Worm (Caenorhabditis elegans) whole organism, late embryonic: Measurements from ENCODE around the gene srab-7.

ENCODE experiments used
- C08G9.2 ChIP-seq: sonication (generic microtip); optimal IDR thresholded peaks from 2 replicates; lab custom pipeline; 2016; ENCODE audit warnings: mild to moderate bottlenecking, missing genetic modification characterization, moderate library complexity, missing compliant biosample characterization
- F13H6.1 ChIP-seq: sonication (generic microtip); optimal IDR thresholded peaks from 2 replicates; lab custom pipeline; 2016; ENCODE audit warnings: missing genetic modification characterization, missing compliant biosample characterization
- K09A11.1 ChIP-seq: sonication (generic microtip); optimal IDR thresholded peaks from 2 replicates; lab custom pipeline; 2017; ENCODE audit warnings: antibody characterized with exemption, mild to moderate bottlenecking, missing genetic modification characterization, missing compliant biosample characterization; ENCODE audit not compliant: insufficient read depth
- T23F11.4 ChIP-seq: fragments of 200-800 bp; sonication (Bioruptor generic); optimal IDR thresholded peaks from 2 replicates; lab custom pipeline; 2018; ENCODE audit warnings: mild to moderate bottlenecking, missing genetic modification characterization, missing compliant biosample characterization
- Y22D7AL.16 ChIP-seq: sonication (generic microtip); optimal IDR thresholded peaks from 2 replicates; lab custom pipeline; 2016; ENCODE audit warnings: missing genetic modification characterization, missing compliant biosample characterization
- ceh-14 ChIP-seq: sonication (generic microtip); optimal IDR thresholded peaks from 2 replicates; lab custom pipeline; 2016; ENCODE audit warnings: missing genotype, missing genetic modification characterization, missing compliant biosample characterization
- ceh-18 ChIP-seq: sonication (generic microtip); optimal IDR thresholded peaks from 2 replicates; lab custom pipeline; 2016; ENCODE audit warnings: missing genetic modification characterization, missing compliant biosample characterization
- ceh-19 ChIP-seq: fragments of 200-800 bp; sonication (Bioruptor generic); optimal IDR thresholded peaks from 2 replicates; lab custom pipeline; 2018; ENCODE audit warnings: mild to moderate bottlenecking, missing genetic modification characterization, missing compliant biosample characterization
- ceh-2 ChIP-seq: sonication (generic microtip); optimal IDR thresholded peaks from 2 replicates; lab custom pipeline; 2016; ENCODE audit warnings: missing genotype, missing genetic modification characterization, missing compliant biosample characterization
- ceh-22 ChIP-seq: sonication (generic microtip); optimal IDR thresholded peaks from 2 replicates; lab custom pipeline; 2017; ENCODE audit warnings: missing biosample characterization, missing genetic modification characterization
- ceh-30 ChIP-seq: fragments of 150-350 bp; optimal IDR thresholded peaks from 2 replicates; lab custom pipeline; 2014; ENCODE audit warnings: missing biosample characterization, missing genetic modification characterization
- ceh-31 ChIP-seq: sonication (generic microtip); optimal IDR thresholded peaks from 2 replicates; lab custom pipeline; 2016; ENCODE audit warnings: missing genetic modification characterization, missing compliant biosample characterization
- ceh-48 ChIP-seq: sonication (generic microtip); optimal IDR thresholded peaks from 2 replicates; lab custom pipeline; 2016; ENCODE audit warnings: missing genetic modification characterization, inconsistent platforms, missing compliant biosample characterization
- ceh-6 ChIP-seq: fragments of 200-800 bp; sonication (Bioruptor generic); optimal IDR thresholded peaks from 2 replicates; lab custom pipeline; 2018; ENCODE audit warnings: mild to moderate bottlenecking, missing genetic modification characterization, missing compliant biosample characterization
- ceh-9 ChIP-seq: sonication (generic microtip); optimal IDR thresholded peaks from 2 replicates; lab custom pipeline; 2016; ENCODE audit warnings: mild to moderate bottlenecking, missing genetic modification characterization, inconsistent platforms, missing compliant biosample characterization
- che-1 ChIP-seq: sonication (generic microtip); optimal IDR thresholded peaks from 2 replicates; lab custom pipeline; 2016; ENCODE audit warnings: mild to moderate bottlenecking, missing genetic modification characterization, missing compliant biosample characterization
- dve-1 ChIP-seq: sonication (generic microtip); optimal IDR thresholded peaks from 2 replicates; lab custom pipeline; 2017; ENCODE audit warnings: antibody characterized with exemption, mild to moderate bottlenecking, missing genetic modification characterization, missing compliant biosample characterization
- eyg-1 ChIP-seq: sonication (generic microtip); optimal IDR thresholded peaks from 2 replicates; lab custom pipeline; 2016; ENCODE audit warnings: missing genotype, missing genetic modification characterization, missing compliant biosample characterization
- fkh-10 ChIP-seq: fragments of 150-350 bp; optimal IDR thresholded peaks from 2 replicates; lab custom pipeline; 2014; ENCODE audit warnings: missing biosample characterization, missing genetic modification reagents, missing genetic modification characterization
- fkh-6 ChIP-seq: sonication (generic microtip); optimal IDR thresholded peaks from 2 replicates; lab custom pipeline; 2016; ENCODE audit warnings: missing genetic modification characterization, missing compliant biosample characterization
- gmeb-2 ChIP-seq: sonication (generic microtip); optimal IDR thresholded peaks from 2 replicates; lab custom pipeline; 2016; ENCODE audit warnings: missing genetic modification characterization, inconsistent platforms, missing compliant biosample characterization
- hlh-15 ChIP-seq: sonication (generic microtip); optimal IDR thresholded peaks from 2 replicates; lab custom pipeline; 2016; ENCODE audit warnings: missing genetic modification characterization, missing compliant biosample characterization
- lin-11 ChIP-seq: fragments of 200-800 bp; sonication (Bioruptor generic); optimal IDR thresholded peaks from 2 replicates; lab custom pipeline; 2018; ENCODE audit warnings: mild to moderate bottlenecking, missing genetic modification characterization, missing compliant biosample characterization
- madf-2 ChIP-seq: sonication (generic microtip); optimal IDR thresholded peaks from 2 replicates; lab custom pipeline; 2017; ENCODE audit warnings: missing genetic modification characterization, missing compliant biosample characterization
- pag-3 ChIP-seq: sonication (generic microtip); optimal IDR thresholded peaks from 2 replicates; lab custom pipeline; 2016; ENCODE audit warnings: missing compliant biosample characterization, missing genetic modification characterization, borderline replicate concordance
- pha-4 ChIP-seq: fragments of 150-350 bp; optimal IDR thresholded peaks from 2 replicates; lab custom pipeline; 2018; ENCODE audit warnings: missing biosample characterization, missing genetic modification reagents, missing genetic modification characterization
- ref-2 ChIP-seq: sonication (generic microtip); optimal IDR thresholded peaks from 2 replicates; lab custom pipeline; 2016; ENCODE audit warnings: missing genetic modification characterization, missing compliant biosample characterization
- rnt-1 ChIP-seq: sonication (generic microtip); optimal IDR thresholded peaks from 2 replicates; lab custom pipeline; 2016; ENCODE audit warnings: missing genetic modification characterization, missing compliant biosample characterization
- sdc-2 ChIP-seq: sonication (generic microtip); optimal IDR thresholded peaks from 2 replicates; lab custom pipeline; 2016; ENCODE audit warnings: missing genotype, missing genetic modification characterization, missing compliant biosample characterization
- sox-4 ChIP-seq: sonication (generic microtip); optimal IDR thresholded peaks from 2 replicates; lab custom pipeline; 2017; ENCODE audit warnings: mild to moderate bottlenecking, missing genetic modification characterization, inconsistent platforms, missing compliant biosample characterization
- syd-9 ChIP-seq: sonication (generic microtip); optimal IDR thresholded peaks from 2 replicates; lab custom pipeline; 2016; ENCODE audit warnings: mild to moderate bottlenecking, missing genetic modification characterization, moderate library complexity, missing compliant biosample characterization
- tbx-2 ChIP-seq: sonication (generic microtip); optimal IDR thresholded peaks from 2 replicates; lab custom pipeline; 2016; ENCODE audit warnings: missing genetic modification characterization, missing compliant biosample characterization
- ttx-3 ChIP-seq: sonication (generic microtip); optimal IDR thresholded peaks from 2 replicates; lab custom pipeline; 2016; ENCODE audit warnings: missing genetic modification reagents, missing genetic modification characterization, missing compliant biosample characterization
- unc-3 ChIP-seq, 2 experiments: fragments of 200-800 bp in 1 of 2; sonication (Bioruptor generic) in 1 of 2; sonication (generic microtip) in 1 of 2; conservative IDR thresholded peaks in 1 of 2; optimal IDR thresholded peaks in 1 of 2; 2 replicates each; pipeline versions ENCODE4 v1.3.6 to Lab custom; 2016 to 2022; ENCODE audit warnings: missing compliant biosample characterization in 2 of 2, missing genetic modification characterization in 2 of 2, missing genetic modification reagents in 1 of 2
- unc-42 ChIP-seq: sonication (generic microtip); optimal IDR thresholded peaks from 2 replicates; lab custom pipeline; 2016; ENCODE audit warnings: missing genotype, missing genetic modification characterization, missing compliant biosample characterization
- unc-55 ChIP-seq: sonication (generic microtip); optimal IDR thresholded peaks from 2 replicates; lab custom pipeline; 2017; ENCODE audit warnings: missing biosample characterization, missing genetic modification reagents, missing genetic modification characterization
- unc-86 ChIP-seq: sonication (generic microtip); optimal IDR thresholded peaks from 2 replicates; lab custom pipeline; 2016; ENCODE audit warnings: missing genetic modification characterization, missing compliant biosample characterization
- zip-5 ChIP-seq: sonication (generic microtip); optimal IDR thresholded peaks from 2 replicates; lab custom pipeline; 2016; ENCODE audit warnings: missing genetic modification characterization, missing compliant biosample characterization

srab-7 gene

DNA sequence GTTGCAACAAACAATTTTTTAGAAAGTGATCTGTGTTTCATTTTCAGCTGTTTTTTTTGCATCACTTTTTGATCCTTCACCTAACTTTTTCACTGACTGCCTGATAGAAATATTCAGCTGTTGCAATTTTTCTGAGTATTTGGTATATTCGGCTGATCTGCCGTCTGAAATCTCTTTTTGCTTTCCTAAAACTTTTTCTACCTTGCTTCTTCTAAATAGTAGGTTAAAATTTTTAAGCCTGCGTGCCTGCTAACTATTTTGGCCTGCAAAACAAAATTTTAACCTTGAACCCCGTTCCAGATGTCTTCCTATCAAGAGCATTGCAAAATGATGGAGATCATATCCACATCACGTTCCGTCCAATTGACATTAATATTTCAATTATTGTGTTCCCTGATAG is 21.2 kb upstream of the srab-7 start, which contains the start of gene srab-8:
Gene srab-8 (plus strand): TSS at position 301 of the 400 bp plus-strand sequence.
- TF ChIP-seq unc-55 (GFP tag; lab: Kevin White, UChicago) (no peak), eyg-1 (tag; lab: Kevin White, UChicago) (no peak), ceh-22 (tag; lab: Kevin White, UChicago) (no peak)

DNA sequence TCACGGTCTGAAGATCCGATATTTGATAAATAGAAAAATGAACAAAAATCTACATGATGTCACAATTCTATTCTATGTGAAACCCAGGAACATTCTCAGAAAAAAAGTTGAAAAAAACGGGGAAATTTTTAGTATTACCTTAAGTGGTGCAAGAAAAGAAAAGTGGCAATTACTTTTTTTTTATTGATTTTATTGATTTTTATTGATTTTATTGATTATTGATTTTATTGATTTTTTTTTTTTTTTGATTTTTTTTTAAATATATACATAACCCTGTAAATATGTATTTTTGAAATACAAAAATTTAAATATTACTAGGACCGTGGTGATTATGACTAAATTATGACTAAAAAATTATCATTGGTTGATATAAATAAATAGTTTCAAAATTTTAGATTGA is 16.7 kb upstream of the srab-7 start:
- TF ChIP-seq pha-4 (tag; lab: Kevin White, UChicago) = no peak
- TF ChIP-seq dve-1 (tag; lab: Kevin White, UChicago) = no peak
- TF ChIP-seq madf-2 (tag; lab: Kevin White, UChicago) = no peak
- TF ChIP-seq pag-3 (tag; lab: Kevin White, UChicago) = no peak
- TF ChIP-seq ceh-22 (tag; lab: Kevin White, UChicago) = no peak
- no peak for TF ChIP-seq sox-4 (tag; lab: Kevin White, UChicago)
- TF ChIP-seq che-1 = no peak
- no peak for TF ChIP-seq syd-9 (tag; lab: Kevin White, UChicago)
- TF ChIP-seq lin-11 (tag; lab: Kevin White, UChicago) = no peak
- TF ChIP-seq rnt-1 (tag; lab: Kevin White, UChicago) = no peak
- no peak for TF ChIP-seq unc-3 (GFP tag; conservative IDR thresholded peaks at IDR 0.05; lab: Robert Waterston, UW)
- no peak for TF ChIP-seq unc-3 (tag; optimal IDR thresholded peaks at IDR 0.05; lab: Kevin White, UChicago)
- no peak for TF ChIP-seq ceh-9 (tag; lab: Kevin White, UChicago)
- no peak for TF ChIP-seq fkh-10 (GFP tag; lab: Kevin White, UChicago)
- no peak for TF ChIP-seq gmeb-2 (tag; lab: Kevin White, UChicago)
- TF ChIP-seq zip-5 (tag; lab: Kevin White, UChicago) = no peak
- no peak for TF ChIP-seq ref-2 (tag; lab: Kevin White, UChicago)
- no peak for TF ChIP-seq ceh-31 (tag; lab: Kevin White, UChicago)
- TF ChIP-seq ceh-18 (tag; lab: Kevin White, UChicago) = no peak
- no peak for TF ChIP-seq F13H6.1
- TF ChIP-seq Y22D7AL.16 (tag; lab: Kevin White, UChicago) = no peak

DNA sequence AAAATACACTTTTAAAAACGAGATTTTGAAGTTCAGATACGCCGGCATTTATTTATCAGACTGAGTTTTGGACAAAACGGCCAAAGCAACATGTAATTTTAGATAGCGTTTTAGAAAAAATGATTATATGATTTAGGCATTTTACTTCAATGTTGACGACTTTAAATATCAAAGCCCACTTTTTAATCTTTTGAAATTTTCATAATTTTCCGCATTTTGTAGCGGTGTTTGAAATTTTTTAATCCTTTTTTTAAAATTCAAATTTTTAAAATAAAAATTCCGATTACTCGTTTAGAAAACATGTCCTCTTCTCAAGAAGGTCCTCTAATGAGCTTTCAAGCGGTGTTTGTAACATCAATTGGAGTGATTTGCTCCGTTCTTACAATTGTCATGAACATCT is 14.9 kb upstream of the srab-7 start, which contains the start of gene srbc-6:
Gene srbc-6 (plus strand): TSS at position 301 of the 400 bp plus-strand sequence.
- TF ChIP-seq tbx-2 (tag; lab: Kevin White, UChicago) (no peak), fkh-6 (no peak), ceh-30 (tag; lab: Kevin White, UChicago) (no peak), ceh-2 (tag; lab: Kevin White, UChicago) (no peak), ceh-48 (tag; lab: Kevin White, UChicago) (no peak), ceh-19 (GFP tag; lab: Kevin White, UChicago) (no peak), hlh-15 (tag; lab: Kevin White, UChicago) (no peak)

DNA sequence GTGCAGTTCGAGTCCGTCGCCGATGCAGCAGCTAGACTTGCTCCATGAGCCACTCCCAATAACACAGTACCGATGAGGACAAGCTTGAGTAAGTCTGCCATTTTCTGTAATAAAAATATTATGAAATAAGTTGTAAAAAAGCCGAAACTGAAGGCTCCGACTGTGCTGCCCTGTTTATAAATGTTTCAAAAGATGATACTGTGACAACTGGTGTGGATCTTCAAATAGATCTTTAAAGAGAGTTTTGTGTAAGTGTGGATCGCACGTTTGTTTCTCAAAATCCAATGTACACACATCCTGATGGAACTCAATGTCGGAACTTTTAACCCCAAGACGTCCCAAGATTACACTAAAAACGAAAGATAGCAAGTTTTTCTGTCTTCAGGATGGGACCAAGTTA is 13.7 kb upstream of the srab-7 start, which contains the start of gene C36C5.15:
Gene C36C5.15 (minus strand): TSS at position 101 of the 400 bp plus-strand sequence.
- no peak for TF ChIP-seq che-1
- no peak for TF ChIP-seq fkh-6
- no peak for TF ChIP-seq unc-55 (GFP tag; lab: Kevin White, UChicago)
- TF ChIP-seq ceh-31 (tag; lab: Kevin White, UChicago) = no peak
- TF ChIP-seq pha-4 (tag; lab: Kevin White, UChicago) = no peak
- no peak for TF ChIP-seq C08G9.2 (tag; lab: Kevin White, UChicago)
- no peak for TF ChIP-seq ttx-3
- no peak for TF ChIP-seq unc-86 (tag; lab: Kevin White, UChicago)
- TF ChIP-seq unc-3 (GFP tag; conservative IDR thresholded peaks at IDR 0.05; lab: Robert Waterston, UW) = no peak
- no peak for TF ChIP-seq unc-3 (tag; optimal IDR thresholded peaks at IDR 0.05; lab: Kevin White, UChicago)
- TF ChIP-seq K09A11.1 (tag; lab: Kevin White, UChicago) = no peak
- TF ChIP-seq T23F11.4 (GFP tag; lab: Kevin White, UChicago) = no peak
- no peak for TF ChIP-seq ceh-6 (GFP tag; lab: Kevin White, UChicago)
- TF ChIP-seq sdc-2 = no peak
- TF ChIP-seq ceh-14 = no peak
- no peak for TF ChIP-seq syd-9 (tag; lab: Kevin White, UChicago)
- no peak for TF ChIP-seq unc-42 (tag; lab: Kevin White, UChicago)
